Worm (Caenorhabditis elegans) whole organism, L2 larva: ENCODE data around the gene ZK185.2.

Experiments used
- C34F6.9 ChIP-seq: fragments of 150-350 bp; optimal IDR thresholded peaks from 2 replicates; lab custom pipeline; 2014; ENCODE audit warnings: missing biosample characterization, missing genetic modification characterization
- R02D3.7 ChIP-seq: fragments of 150-350 bp; optimal IDR thresholded peaks from 2 replicates; lab custom pipeline; 2014; ENCODE audit warnings: missing biosample characterization, missing genetic modification characterization
- Y55F3AM.14 ChIP-seq: fragments of 200-800 bp; sonication (Bioruptor generic); optimal IDR thresholded peaks from 2 replicates; lab custom pipeline; 2018; ENCODE audit warnings: mild to moderate bottlenecking, missing genetic modification characterization, missing compliant biosample characterization
- ZK546.5 ChIP-seq: sonication (generic microtip); optimal IDR thresholded peaks from 2 replicates; lab custom pipeline; 2017; ENCODE audit warnings: missing biosample characterization, missing genetic modification characterization
- alr-1 ChIP-seq: fragments of 150-350 bp; optimal IDR thresholded peaks from 2 replicates; lab custom pipeline; 2014; ENCODE audit warnings: missing biosample characterization, missing genetic modification characterization
- ama-1 ChIP-seq: fragments of 150-350 bp; optimal IDR thresholded peaks from 2 replicates; lab custom pipeline; 2018; ENCODE audit warnings: inconsistent platforms
- blmp-1 ChIP-seq: sonication (generic microtip); optimal IDR thresholded peaks from 2 replicates; lab custom pipeline; 2017; ENCODE audit warnings: missing genetic modification characterization, mild to moderate bottlenecking, missing compliant biosample characterization, antibody characterized with exemption, moderate library complexity; ENCODE audit not compliant: insufficient read depth
- ceh-16 ChIP-seq: fragments of 150-350 bp; optimal IDR thresholded peaks from 2 replicates; lab custom pipeline; 2014; ENCODE audit warnings: missing biosample characterization, missing genetic modification characterization
- crh-2 ChIP-seq: sonication (generic microtip); optimal IDR thresholded peaks from 2 replicates; lab custom pipeline; 2017; ENCODE audit warnings: missing biosample characterization, missing genetic modification characterization
- dmd-4 ChIP-seq: sonication (generic microtip); optimal IDR thresholded peaks from 2 replicates; lab custom pipeline; 2017; ENCODE audit warnings: missing biosample characterization, missing genetic modification characterization
- egl-27 ChIP-seq: sonication (generic microtip); optimal IDR thresholded peaks from 3 replicates; lab custom pipeline; 2017; ENCODE audit warnings: missing biosample characterization, missing genetic modification reagents, missing genetic modification characterization
- elt-1 ChIP-seq: fragments of 150-350 bp; optimal IDR thresholded peaks from 2 replicates; lab custom pipeline; 2014; ENCODE audit warnings: missing biosample characterization, missing genetic modification characterization
- elt-3 ChIP-seq: sonication (generic microtip); optimal IDR thresholded peaks from 2 replicates; lab custom pipeline; 2017; ENCODE audit warnings: missing biosample characterization, missing genetic modification characterization
- fos-1 ChIP-seq: fragments of 150-350 bp; optimal IDR thresholded peaks from 2 replicates; lab custom pipeline; 2014; ENCODE audit warnings: missing biosample characterization, missing genetic modification characterization
- gmeb-1 ChIP-seq: fragments of 150-350 bp; optimal IDR thresholded peaks from 2 replicates; lab custom pipeline; 2014; ENCODE audit warnings: missing biosample characterization, missing genetic modification characterization
- lin-11 ChIP-seq: fragments of 150-350 bp; sonication (generic microtip); optimal IDR thresholded peaks from 2 replicates; lab custom pipeline; 2014; ENCODE audit warnings: missing biosample characterization, missing genetic modification characterization, inconsistent platforms, mixed read lengths
- mab-5 ChIP-seq: fragments of 150-350 bp; optimal IDR thresholded peaks from 2 replicates; lab custom pipeline; 2014; ENCODE audit warnings: missing biosample characterization, missing genetic modification characterization
- mbf-1 ChIP-seq: sonication (generic microtip); optimal IDR thresholded peaks from 2 replicates; lab custom pipeline; 2017; ENCODE audit warnings: missing biosample characterization, missing genetic modification characterization
- mdl-1 ChIP-seq, 2 experiments: fragments of 150-350 bp in 1 of 2; sonication (generic microtip) in 1 of 2; optimal IDR thresholded peaks; 2 replicates each; lab custom pipeline; 2017; ENCODE audit warnings: missing biosample characterization in 2 of 2, missing genetic modification characterization in 2 of 2
- nhr-10 ChIP-seq: sonication (generic microtip); optimal IDR thresholded peaks from 2 replicates; lab custom pipeline; 2017; ENCODE audit warnings: missing biosample characterization, missing genetic modification characterization
- nhr-11 ChIP-seq: fragments of 150-350 bp; optimal IDR thresholded peaks from 2 replicates; lab custom pipeline; 2014; ENCODE audit warnings: missing biosample characterization, missing genetic modification characterization
- nhr-12 ChIP-seq: fragments of 150-350 bp; optimal IDR thresholded peaks from 2 replicates; lab custom pipeline; 2014; ENCODE audit warnings: missing biosample characterization, missing genetic modification characterization
- nhr-129 ChIP-seq: fragments of 150-350 bp; optimal IDR thresholded peaks from 2 replicates; lab custom pipeline; 2014; ENCODE audit warnings: missing biosample characterization, missing genetic modification characterization
- nhr-25 ChIP-seq: fragments of 150-350 bp; sonication (generic microtip); optimal IDR thresholded peaks from 3 replicates; lab custom pipeline; 2014; ENCODE audit warnings: missing biosample characterization, missing genetic modification characterization
- nhr-6 ChIP-seq: fragments of 150-350 bp; optimal IDR thresholded peaks from 2 replicates; lab custom pipeline; 2014; ENCODE audit warnings: missing biosample characterization, missing genetic modification characterization
- peb-1 ChIP-seq: fragments of 150-350 bp; optimal IDR thresholded peaks from 2 replicates; lab custom pipeline; 2014; ENCODE audit warnings: missing biosample characterization, missing genetic modification characterization
- sem-4 ChIP-seq: fragments of 150-350 bp; optimal IDR thresholded peaks from 2 replicates; lab custom pipeline; 2014; ENCODE audit warnings: missing biosample characterization, missing genetic modification reagents, missing genetic modification characterization
- snpc-4 ChIP-seq: fragments of 150-350 bp; optimal IDR thresholded peaks from 2 replicates; lab custom pipeline; 2014; ENCODE audit warnings: missing biosample characterization, missing genetic modification characterization
- unc-39 ChIP-seq: fragments of 150-350 bp; optimal IDR thresholded peaks from 2 replicates; lab custom pipeline; 2014; ENCODE audit warnings: missing biosample characterization, missing genetic modification characterization
- ztf-11 ChIP-seq: sonication (generic microtip); optimal IDR thresholded peaks from 2 replicates; lab custom pipeline; 2017; ENCODE audit warnings: missing biosample characterization, missing genetic modification characterization
- ztf-4 ChIP-seq: fragments of 150-350 bp; optimal IDR thresholded peaks from 2 replicates; lab custom pipeline; 2014; ENCODE audit warnings: missing biosample characterization, missing genetic modification characterization

Gene ZK185.2

DNA sequence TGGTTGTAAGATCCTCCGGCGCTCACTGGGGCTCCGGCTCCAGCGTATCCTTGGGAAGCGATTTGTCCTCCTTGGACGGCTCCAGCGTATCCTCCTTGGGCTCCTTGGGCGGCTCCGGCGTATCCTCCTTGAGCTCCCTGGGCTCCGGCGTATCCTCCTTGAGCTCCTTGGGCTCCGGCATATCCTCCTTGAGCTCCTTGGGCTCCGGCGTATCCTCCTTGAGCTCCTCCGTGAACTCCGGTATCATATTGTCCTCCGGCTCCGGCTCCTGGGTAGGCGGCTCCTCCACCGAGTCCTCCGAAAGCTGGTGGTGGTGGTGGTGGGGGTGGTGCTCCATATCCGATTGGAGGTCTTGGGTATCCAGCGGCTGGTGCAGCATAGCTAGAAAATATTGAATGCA is 19.9 kb upstream of the ZK185.2 start:
- no peak for TF ChIP-seq elt-1
- TF ChIP-seq Y55F3AM.14 (GFP tag; lab: Kevin White, UChicago), result peak; percentile 8

DNA sequence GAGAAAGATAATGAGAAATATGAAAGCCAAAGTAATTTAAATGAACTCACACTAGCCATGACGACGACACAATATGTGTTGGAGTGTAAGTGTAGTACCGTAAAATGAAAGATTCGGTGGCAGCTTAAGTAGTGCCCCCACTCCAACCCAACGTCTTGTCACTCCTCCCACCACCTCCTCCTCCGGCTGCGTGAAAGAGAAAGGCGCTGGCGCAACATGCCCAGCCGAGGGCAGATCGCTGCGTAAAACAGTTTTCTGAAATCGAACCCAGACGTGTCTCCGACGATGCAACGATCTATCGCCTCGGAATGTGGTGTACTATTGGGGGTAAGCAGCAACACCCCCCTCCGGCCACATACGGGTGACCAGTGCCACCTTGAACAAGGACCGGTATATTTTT is 19.3 kb upstream of the ZK185.2 start, which contains the start of gene ZK180.5:
Gene ZK180.5, minus strand, starts transcription at position 101 of the 400 bp plus-strand sequence.
- TF ChIP-seq ztf-11, result no peak
- peak; percentile 17 for TF ChIP-seq nhr-25

DNA sequence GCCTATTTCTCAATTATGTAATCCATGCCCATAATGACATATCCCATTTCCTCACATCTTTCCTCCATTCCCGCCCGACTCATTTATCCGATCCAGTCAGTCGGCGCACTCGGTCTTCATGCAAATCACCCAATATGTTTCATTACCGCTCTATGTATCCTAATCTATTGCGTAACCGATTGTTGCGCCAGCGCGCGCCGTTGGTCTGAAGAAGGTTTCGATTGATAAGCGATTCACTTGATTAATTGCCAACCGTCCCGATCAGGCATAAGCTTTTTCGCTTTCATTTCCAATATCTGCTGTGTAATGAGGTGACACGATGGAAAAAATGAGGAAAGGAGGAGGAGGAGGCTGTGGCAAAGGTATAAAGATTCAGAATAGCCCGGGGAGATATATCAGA is 18.2 kb upstream of the ZK185.2 start:
- TF ChIP-seq blmp-1 (tag; lab: Kevin White, UChicago) (peak; percentile 75), snpc-4 (no peak), ztf-4 (tag; lab: Kevin White, UChicago) (no peak), mdl-1 (tag; optimal IDR thresholded peaks at IDR 0.05; lab: Kevin White, UChicago) (no peak), gmeb-1 (no peak), dmd-4 (tag; lab: Kevin White, UChicago) (no peak)

DNA sequence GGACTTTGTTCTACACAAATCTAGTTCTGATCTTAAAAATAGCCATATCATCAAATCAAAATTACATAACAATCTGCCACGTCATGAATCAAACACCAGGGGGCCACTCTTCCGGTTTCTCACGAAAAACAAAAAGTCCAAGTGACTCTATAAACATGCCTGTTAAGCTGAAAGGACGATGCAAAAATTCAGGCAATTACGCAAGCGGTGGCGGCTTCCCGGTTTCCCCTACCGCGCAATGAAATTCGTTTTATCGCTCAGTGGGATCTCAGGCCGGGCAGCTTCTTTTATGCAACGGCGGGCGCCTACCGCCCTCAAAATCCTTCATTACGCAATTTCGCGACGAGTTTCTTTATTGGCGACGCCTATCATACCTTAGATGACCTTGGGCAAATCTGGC is 16.6 kb upstream of the ZK185.2 start:
- no peak for TF ChIP-seq nhr-11 (tag; lab: Kevin White, UChicago)
- no peak for TF ChIP-seq fos-1
- no peak for TF ChIP-seq lin-11 (tag; lab: Kevin White, UChicago)
- no peak for TF ChIP-seq nhr-12
- TF ChIP-seq elt-1, result no peak
- no peak for TF ChIP-seq unc-39 (tag; lab: Kevin White, UChicago)
- TF ChIP-seq C34F6.9 (tag; lab: Kevin White, UChicago), result no peak
- TF ChIP-seq dmd-4 (tag; lab: Kevin White, UChicago), result no peak
- no peak for TF ChIP-seq mbf-1 (tag; lab: Kevin White, UChicago)
- TF ChIP-seq mab-5 (tag; lab: Kevin White, UChicago), result no peak
- no peak for TF ChIP-seq nhr-129 (tag; lab: Kevin White, UChicago)
- TF ChIP-seq ceh-16 (tag; lab: Kevin White, UChicago), result no peak
- TF ChIP-seq Y55F3AM.14 (GFP tag; lab: Kevin White, UChicago), result peak; percentile 7
- no peak for TF ChIP-seq ama-1 (lab: Kevin White, UChicago)
- peak; percentile 42 for TF ChIP-seq nhr-25

DNA sequence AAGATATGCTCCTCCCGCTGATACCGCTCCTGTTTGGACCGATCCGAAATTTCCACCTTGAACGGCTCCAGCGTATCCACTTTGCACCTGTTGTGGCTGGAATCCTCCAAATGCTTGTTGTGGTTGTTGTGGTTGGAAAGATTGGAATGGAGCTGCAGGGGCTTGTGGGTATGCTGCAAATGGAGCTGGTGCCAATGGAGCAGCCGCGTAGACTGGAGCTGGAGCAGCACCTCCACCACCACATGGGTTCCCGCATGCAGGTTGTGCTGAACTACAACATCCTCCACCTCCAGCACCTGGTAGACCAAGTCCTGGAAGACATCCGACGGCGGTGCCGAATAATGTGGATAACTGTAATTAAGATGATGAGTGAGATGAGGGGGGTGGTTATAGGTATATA is 12.9 kb upstream of the ZK185.2 start:
- TF ChIP-seq Y55F3AM.14 (GFP tag; lab: Kevin White, UChicago), result no peak
- no peak for TF ChIP-seq crh-2 (tag; lab: Kevin White, UChicago)
- TF ChIP-seq elt-3 (tag; lab: Kevin White, UChicago), result no peak
- no peak for TF ChIP-seq egl-27 (tag; lab: Kevin White, UChicago)
- TF ChIP-seq nhr-11 (tag; lab: Kevin White, UChicago), result no peak
- no peak for TF ChIP-seq ztf-11
- TF ChIP-seq nhr-10 (tag; lab: Kevin White, UChicago), result no peak
- no peak for TF ChIP-seq C34F6.9 (tag; lab: Kevin White, UChicago)
- no peak for TF ChIP-seq nhr-6 (tag; lab: Kevin White, UChicago)
- TF ChIP-seq alr-1 (tag; lab: Kevin White, UChicago), result no peak

DNA sequence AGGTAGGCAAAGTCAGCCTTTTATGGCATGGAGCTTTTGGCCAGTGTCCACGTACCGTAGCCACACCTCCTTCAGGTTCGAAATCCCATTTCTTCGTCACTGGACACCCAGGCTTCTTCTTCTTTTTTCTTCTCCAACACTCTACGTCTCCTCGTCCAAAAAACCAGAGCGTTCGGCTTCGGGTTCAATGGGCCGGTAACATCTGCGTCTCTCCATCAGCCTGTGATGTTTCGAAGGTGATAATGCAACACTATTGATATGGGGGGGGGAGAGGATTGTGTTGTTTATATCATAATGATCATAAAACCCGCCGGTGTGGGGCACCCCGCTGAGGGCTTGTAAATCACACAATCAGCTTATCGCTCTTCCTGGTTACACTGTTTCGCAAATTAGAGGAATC is 11.4 kb upstream of the ZK185.2 start, which contains the start of gene ZK180.6:
Gene ZK180.6, minus strand, starts transcription at position 101 of the 400 bp plus-strand sequence.
- no peak for TF ChIP-seq R02D3.7 (tag; lab: Kevin White, UChicago)
- TF ChIP-seq elt-1, result no peak
- TF ChIP-seq ztf-11, result no peak
- TF ChIP-seq, all 48 proteins: peak for 0

DNA sequence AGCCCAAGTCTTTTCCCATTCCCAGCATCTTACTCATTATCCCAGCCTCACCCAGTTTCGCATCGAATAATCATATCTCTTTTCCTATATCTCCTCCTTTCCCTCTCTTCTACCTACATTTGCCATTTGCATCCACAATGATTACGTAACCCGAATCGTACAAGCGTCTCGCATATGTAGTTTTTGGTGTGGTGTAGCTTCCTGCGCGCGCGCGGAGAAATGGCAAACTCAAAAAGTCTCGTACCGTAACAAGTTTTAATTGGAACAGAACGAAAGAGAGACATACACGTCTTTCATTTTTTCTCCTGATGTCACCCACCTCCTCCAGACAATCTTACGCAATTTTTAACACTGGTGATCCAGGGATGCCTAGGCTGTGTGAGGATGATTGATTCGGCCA is 10.3 kb upstream of the ZK185.2 start:
- TF ChIP-seq gmeb-1 (no peak), unc-39 (tag; lab: Kevin White, UChicago) (no peak), elt-3 (tag; lab: Kevin White, UChicago) (no peak), nhr-129 (tag; lab: Kevin White, UChicago) (no peak), nhr-6 (tag; lab: Kevin White, UChicago) (no peak), C34F6.9 (tag; lab: Kevin White, UChicago) (no peak), Y55F3AM.14 (GFP tag; lab: Kevin White, UChicago) (no peak), sem-4 (tag; lab: Kevin White, UChicago) (no peak), ztf-11 (no peak), ama-1 (lab: Kevin White, UChicago) (no peak), mbf-1 (tag; lab: Kevin White, UChicago) (no peak), ztf-4 (tag; lab: Kevin White, UChicago) (no peak), ceh-16 (tag; lab: Kevin White, UChicago) (no peak), ZK546.5 (tag; lab: Kevin White, UChicago) (no peak), peb-1 (tag; lab: Kevin White, UChicago) (no peak), fos-1 (no peak), egl-27 (tag; lab: Kevin White, UChicago) (no peak)
- TF ChIP-seq, all 48 proteins: peak for 0
